Fruit fly (Drosophila melanogaster): Measurements from ENCODE around the gene CG13001.

Gene CG13001

DNA sequence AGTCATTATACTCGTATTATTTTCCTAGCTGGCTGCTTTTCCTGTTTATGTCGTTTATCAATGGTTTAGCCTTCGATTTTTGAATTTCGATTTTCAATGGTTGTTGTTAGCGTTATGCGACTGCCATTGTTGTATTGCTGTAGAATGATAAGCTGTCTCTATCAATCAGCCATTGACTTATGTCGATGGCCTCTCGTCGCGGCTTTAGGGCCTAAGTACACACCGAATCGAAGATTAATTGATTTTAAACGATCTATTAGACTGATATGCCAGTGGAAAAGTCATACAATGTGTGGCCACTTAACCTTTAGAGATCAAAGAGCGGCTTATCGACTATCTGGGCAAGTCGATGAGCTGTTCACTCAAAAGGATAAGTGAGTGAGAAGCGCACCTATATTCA is 20.0 kb downstream of the CG13001 start:
- TF ChIP-seq svp (GFP tag) (peak; percentile 78), Sox102F (GFP tag; optimal IDR thresholded peaks at IDR 0.05) (no peak), CG9139 (GFP tag; optimal IDR thresholded peaks at IDR 0.05) (no peak), CG32006 (GFP tag; optimal IDR thresholded peaks at IDR 0.05) (no peak), Smox (GFP tag; optimal IDR thresholded peaks at IDR 0.05) (no peak)

- TF ChIP-seq CG10669 (GFP tag; optimal IDR thresholded peaks at IDR 0.05) (no peak), CG34406 (GFP tag; optimal IDR thresholded peaks at IDR 0.05) (no peak), CG3919 (GFP tag; optimal IDR thresholded peaks at IDR 0.05) (no peak), dac (GFP tag; optimal IDR thresholded peaks at IDR 0.05) (no peak), Hr39 (GFP tag; optimal IDR thresholded peaks at IDR 0.05) (no peak), eg (GFP tag; IDR thresholded peaks at IDR 0.05) (no peak), Eip75B (GFP tag; optimal IDR thresholded peaks at IDR 0.05) (no peak), Ets21C (GFP tag; optimal IDR thresholded peaks at IDR 0.05) (no peak), Ets96B (tag; optimal IDR thresholded peaks at IDR 0.05) (no peak), cyc (GFP tag; optimal IDR thresholded peaks at IDR 0.05) (no peak), ss (GFP tag; optimal IDR thresholded peaks at IDR 0.05) (no peak)
Measured at dm6 chrX:16920682-16921286, 21.9 kb downstream of the CG13001 start.

dm6 chrX:16918767-16919336 is 23.8 kb downstream of the CG13001 start:
- TF ChIP-seq vri (GFP tag; optimal IDR thresholded peaks at IDR 0.05) = peak; percentile 70
- no peak for TF ChIP-seq Met (GFP tag; optimal IDR thresholded peaks at IDR 0.05)
- TF ChIP-seq svp (GFP tag) = peak; percentile 40
- no peak for TF ChIP-seq acj6 (GFP tag; optimal IDR thresholded peaks at IDR 0.05)

DNA sequence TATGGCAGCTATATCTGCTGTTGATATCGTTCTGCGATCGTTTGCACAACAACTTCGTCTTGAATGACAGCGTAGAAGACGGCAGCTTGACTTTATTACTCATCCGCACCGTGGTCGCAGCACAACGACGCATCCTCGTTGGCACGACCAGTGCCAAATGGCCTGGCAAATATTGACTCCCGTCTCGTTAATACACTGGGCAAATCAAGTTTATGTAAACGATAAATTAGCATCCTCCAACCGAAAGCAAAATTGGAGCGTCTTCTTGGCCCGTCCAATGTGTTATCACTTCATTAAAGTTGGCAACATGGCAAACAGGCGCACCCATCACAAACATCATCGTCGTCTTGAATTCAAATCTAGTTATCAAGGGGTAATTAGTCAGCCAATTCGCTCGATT is 25.2 kb downstream of the CG13001 start:
- TF ChIP-seq CG1621 (tag; optimal IDR thresholded peaks at IDR 0.05) = peak; percentile 1
- peak; percentile 54 for TF ChIP-seq svp (GFP tag)
- TF ChIP-seq Eip78C (GFP tag) = peak; percentile 65
- no peak for TF ChIP-seq CG6792 (GFP tag; optimal IDR thresholded peaks at IDR 0.05)
- no peak for TF ChIP-seq CG6163 (GFP tag; IDR thresholded peaks at IDR 0.05)
- TF ChIP-seq ss (GFP tag; optimal IDR thresholded peaks at IDR 0.05) = peak in 1 of 2 experiments; percentile 35
- TF ChIP-seq OdsH (GFP tag; optimal IDR thresholded peaks at IDR 0.05) = no peak
- TF ChIP-seq Lpt (GFP tag; optimal IDR thresholded peaks at IDR 0.05) = no peak
- TF ChIP-seq vri (GFP tag; optimal IDR thresholded peaks at IDR 0.05) = peak; percentile 16
- no peak for TF ChIP-seq CG11902 (GFP tag; optimal IDR thresholded peaks at IDR 0.05)
- TF ChIP-seq Hr39 (GFP tag; optimal IDR thresholded peaks at IDR 0.05) = no peak
- TF ChIP-seq fkh (GFP tag; optimal IDR thresholded peaks at IDR 0.05) = peak; percentile 71
- no peak for TF ChIP-seq salr (GFP tag; optimal IDR thresholded peaks at IDR 0.05)
- no peak for TF ChIP-seq Eip93F (GFP tag; optimal IDR thresholded peaks at IDR 0.05)
- peak; percentile 25 for TF ChIP-seq CG10669 (GFP tag; optimal IDR thresholded peaks at IDR 0.05)
- no peak for TF ChIP-seq fd59A (GFP tag; optimal IDR thresholded peaks at IDR 0.05)
- TF ChIP-seq Met (GFP tag; optimal IDR thresholded peaks at IDR 0.05) = no peak
- peak; percentile 11 for TF ChIP-seq CG6808 (GFP tag; optimal IDR thresholded peaks at IDR 0.05)

dm6 chrX:16912965-16913755 is 29.5 kb downstream of the CG13001 start, which contains the start of gene CG4928:
CG4928 (plus strand) TSS chrX:16913180.
- peak; percentile 28 for TF ChIP-seq fkh (GFP tag; optimal IDR thresholded peaks at IDR 0.05)
- TF ChIP-seq CG6163 (GFP tag; IDR thresholded peaks at IDR 0.05) = no peak
- TF ChIP-seq CG8119 (GFP tag; IDR thresholded peaks at IDR 0.05) = no peak
- peak; percentile 31 for TF ChIP-seq svp (GFP tag)
- TF ChIP-seq lz (GFP tag; optimal IDR thresholded peaks at IDR 0.05) = no peak
- no peak for TF ChIP-seq topi (GFP tag; optimal IDR thresholded peaks at IDR 0.05)
- TF ChIP-seq cyc (GFP tag; optimal IDR thresholded peaks at IDR 0.05) = no peak
- TF ChIP-seq Eip75B (GFP tag; optimal IDR thresholded peaks at IDR 0.05) = no peak
- TF ChIP-seq Smox (GFP tag; optimal IDR thresholded peaks at IDR 0.05) = no peak
- no peak for TF ChIP-seq Sox14 (GFP tag; optimal IDR thresholded peaks at IDR 0.05)
- TF ChIP-seq Gug (GFP tag; IDR thresholded peaks at IDR 0.05) = no peak
- TF ChIP-seq CG6808 (GFP tag; optimal IDR thresholded peaks at IDR 0.05) = no peak
- TF ChIP-seq CG16779 (tag; optimal IDR thresholded peaks at IDR 0.05) = no peak
- TF ChIP-seq Hr39 (GFP tag; optimal IDR thresholded peaks at IDR 0.05) = peak; percentile 3
- TF ChIP-seq CG6854 (GFP tag; optimal IDR thresholded peaks at IDR 0.05) = peak; percentile 55
- TF ChIP-seq Eip78C (GFP tag) = peak; percentile 71
- TF ChIP-seq ss (GFP tag; optimal IDR thresholded peaks at IDR 0.05) = peak in 1 of 2 experiments; percentile 29
- peak; percentile 10 for TF ChIP-seq CG9139 (GFP tag; optimal IDR thresholded peaks at IDR 0.05)
- no peak for TF ChIP-seq vri (GFP tag; optimal IDR thresholded peaks at IDR 0.05)
- TF ChIP-seq Lpt (GFP tag; optimal IDR thresholded peaks at IDR 0.05) = peak; percentile 2
- TF ChIP-seq CG10631 (GFP tag; optimal IDR thresholded peaks at IDR 0.05) = no peak
- no peak for TF ChIP-seq salr (GFP tag; optimal IDR thresholded peaks at IDR 0.05)
- TF ChIP-seq CG3919 (GFP tag; optimal IDR thresholded peaks at IDR 0.05) = no peak
